Worm (Caenorhabditis elegans) whole organism, L4 larva: ENCODE data around the gene tiar-1.

Source experiments
- T26A8.4 ChIP-seq: fragments of 200-800 bp; sonication (Bioruptor generic); IDR thresholded peaks from 2 replicates; pipeline ENCODE4 v1.3.6; 2022; ENCODE audit warnings: missing genetic modification characterization, missing compliant biosample characterization
- Y105C5A.15 ChIP-seq: fragments of 200-800 bp; sonication (Bioruptor generic); IDR thresholded peaks from 2 replicates; pipeline ENCODE4 v1.3.6; 2022; ENCODE audit warnings: missing genetic modification characterization, missing compliant biosample characterization
- Y5F2A.4 ChIP-seq: fragments of 200-800 bp; sonication (Bioruptor generic); optimal IDR thresholded peaks from 2 replicates; lab custom pipeline; 2018; ENCODE audit warnings: mild to moderate bottlenecking, missing genetic modification characterization, missing compliant biosample characterization
- Y75B8A.6 ChIP-seq: fragments of 200-800 bp; sonication (Bioruptor generic); IDR thresholded peaks from 2 replicates; pipeline ENCODE4 v1.3.6; 2022; ENCODE audit warnings: missing genetic modification reagents, missing genetic modification characterization, missing compliant biosample characterization
- aha-1 ChIP-seq: fragments of 150-350 bp; peaks from one replicate; lab custom pipeline; 2014; ENCODE audit warnings: missing biosample characterization, missing genetic modification characterization
- attf-4 ChIP-seq: sonication (generic microtip); optimal IDR thresholded peaks from 3 replicates; lab custom pipeline; 2017; ENCODE audit warnings: missing biosample characterization, missing genetic modification characterization
- ceh-28 ChIP-seq: fragments of 150-350 bp; optimal IDR thresholded peaks from 2 replicates; lab custom pipeline; 2014; ENCODE audit warnings: missing biosample characterization, missing genetic modification reagents, missing genetic modification characterization
- ceh-32 ChIP-seq: sonication (generic microtip); optimal IDR thresholded peaks from 2 replicates; lab custom pipeline; 2016; ENCODE audit warnings: mild to moderate bottlenecking, missing genetic modification characterization, missing compliant biosample characterization; ENCODE audit not compliant: poor library complexity
- ceh-82 ChIP-seq: sonication (generic microtip); optimal IDR thresholded peaks from 2 replicates; lab custom pipeline; 2017; ENCODE audit warnings: missing biosample characterization, missing genetic modification characterization
- cey-2 ChIP-seq: sonication (generic microtip); optimal IDR thresholded peaks from 3 replicates; lab custom pipeline; 2017; ENCODE audit warnings: missing genetic modification characterization, mild to moderate bottlenecking, missing compliant biosample characterization, antibody characterized with exemption, borderline replicate concordance; ENCODE audit not compliant: insufficient read depth
- ctbp-1 ChIP-seq: fragments of 200-800 bp; sonication (Bioruptor generic); IDR thresholded peaks from 2 replicates; pipeline ENCODE4 v1.3.6; 2022; ENCODE audit warnings: missing genetic modification reagents, missing genetic modification characterization, missing compliant biosample characterization
- dmd-6 ChIP-seq: fragments of 200-800 bp; sonication (Bioruptor generic); IDR thresholded peaks from 2 replicates; pipeline ENCODE4 v1.3.6; 2022; ENCODE audit warnings: missing genetic modification reagents, missing genetic modification characterization, missing compliant biosample characterization
- dmd-8 ChIP-seq: fragments of 200-800 bp; sonication (Bioruptor generic); IDR thresholded peaks from 2 replicates; pipeline ENCODE4 v1.3.6; 2022; ENCODE audit warnings: missing genetic modification characterization, missing compliant biosample characterization
- dpl-1 ChIP-seq: fragments of 150-350 bp; optimal IDR thresholded peaks from 2 replicates; lab custom pipeline; 2014; ENCODE audit warnings: missing biosample characterization, missing genetic modification reagents, missing genetic modification characterization
- duxl-1 ChIP-seq: sonication (generic microtip); optimal IDR thresholded peaks from 2 replicates; lab custom pipeline; 2016; ENCODE audit warnings: mild to moderate bottlenecking, missing genetic modification characterization, moderate library complexity, missing compliant biosample characterization; ENCODE audit not compliant: poor library complexity
- dve-1 ChIP-seq: sonication (generic microtip); optimal IDR thresholded peaks from 2 replicates; lab custom pipeline; 2017; ENCODE audit warnings: antibody characterized with exemption, mild to moderate bottlenecking, missing genetic modification characterization, missing compliant biosample characterization; ENCODE audit not compliant: insufficient read depth
- egl-43 ChIP-seq: fragments of 200-800 bp; sonication (Bioruptor generic); IDR thresholded peaks from 2 replicates; pipeline ENCODE4 v1.3.6; 2022; ENCODE audit warnings: missing genetic modification reagents, missing genetic modification characterization, missing compliant biosample characterization
- hif-1 ChIP-seq, 2 experiments: sonication (generic microtip); optimal IDR thresholded peaks; 2 replicates each; lab custom pipeline; 2016 to 2017; ENCODE audit warnings: missing compliant biosample characterization in 2 of 2, missing genetic modification characterization in 2 of 2, missing genetic modification reagents in 2 of 2, missing genotype in 2 of 2, mild to moderate bottlenecking in 1 of 2
- hlh-11 ChIP-seq: fragments of 200-800 bp; sonication (Bioruptor generic); optimal IDR thresholded peaks from 2 replicates; lab custom pipeline; 2018; ENCODE audit warnings: mild to moderate bottlenecking, missing genetic modification characterization, missing compliant biosample characterization
- hmg-1.1 ChIP-seq: fragments of 200-800 bp; sonication (Bioruptor generic); IDR thresholded peaks from 2 replicates; pipeline ENCODE4 v1.3.6; 2022; ENCODE audit warnings: missing genetic modification reagents, missing genetic modification characterization, missing compliant biosample characterization
- lin-1 ChIP-seq: fragments of 200-800 bp; sonication (Bioruptor generic); IDR thresholded peaks from 2 replicates; pipeline ENCODE4 v1.3.6; 2022; ENCODE audit warnings: missing genetic modification reagents, missing genetic modification characterization, missing compliant biosample characterization
- lin-15B ChIP-seq: fragments of 150-350 bp; sonication (generic microtip); optimal IDR thresholded peaks from 3 replicates; lab custom pipeline; 2014; ENCODE audit warnings: missing biosample characterization, missing genetic modification characterization
- lin-39 ChIP-seq: fragments of 150-350 bp; optimal IDR thresholded peaks from 2 replicates; lab custom pipeline; 2014; ENCODE audit warnings: missing biosample characterization, missing genetic modification reagents, missing genetic modification characterization
- madf-5 ChIP-seq, 2 experiments: fragments of 200-800 bp; sonication (Bioruptor generic); IDR thresholded peaks; 2 replicates each; pipeline ENCODE4 v1.3.6; 2022; ENCODE audit warnings: missing compliant biosample characterization in 2 of 2, missing genetic modification characterization in 2 of 2
- madf-9 ChIP-seq: fragments of 200-800 bp; sonication (Bioruptor generic); conservative IDR thresholded peaks from 2 replicates; pipeline ENCODE4 v1.3.6; 2022; ENCODE audit warnings: missing genetic modification reagents, missing genetic modification characterization, missing compliant biosample characterization
- mdl-1 ChIP-seq, 2 experiments: fragments of 150-350 bp in 1 of 2; sonication (generic microtip) in 1 of 2; optimal IDR thresholded peaks; 2 replicates each; lab custom pipeline; 2014 to 2017; ENCODE audit warnings: missing biosample characterization in 2 of 2, missing genetic modification characterization in 2 of 2
- mep-1 ChIP-seq: fragments of 150-350 bp; sonication (generic microtip); optimal IDR thresholded peaks from 3 replicates; lab custom pipeline; 2014; ENCODE audit warnings: missing biosample characterization, missing genetic modification characterization
- mes-2 ChIP-seq: sonication (generic microtip); optimal IDR thresholded peaks from 2 replicates; lab custom pipeline; 2016; ENCODE audit warnings: missing genotype, mild to moderate bottlenecking, missing genetic modification characterization, missing compliant biosample characterization; ENCODE audit not compliant: poor library complexity, severe bottlenecking
- nhr-10 ChIP-seq: fragments of 150-350 bp; optimal IDR thresholded peaks from 2 replicates; lab custom pipeline; 2014; ENCODE audit warnings: missing biosample characterization, missing genetic modification characterization
- nhr-11 ChIP-seq: fragments of 150-350 bp; optimal IDR thresholded peaks from 2 replicates; lab custom pipeline; 2014; ENCODE audit warnings: missing biosample characterization, missing genetic modification characterization
- nhr-111 ChIP-seq: fragments of 200-800 bp; sonication (Bioruptor generic); optimal IDR thresholded peaks from 2 replicates; lab custom pipeline; 2018; ENCODE audit warnings: mild to moderate bottlenecking, missing genetic modification characterization, missing compliant biosample characterization
- nhr-41 ChIP-seq: fragments of 200-800 bp; sonication (Bioruptor generic); IDR thresholded peaks from 2 replicates; pipeline ENCODE4 v1.3.6; 2022; ENCODE audit warnings: missing genetic modification reagents, missing genetic modification characterization, missing compliant biosample characterization
- nhr-48 ChIP-seq: sonication (generic microtip); optimal IDR thresholded peaks from 2 replicates; lab custom pipeline; 2016; ENCODE audit warnings: mild to moderate bottlenecking, missing genetic modification characterization, missing compliant biosample characterization
- nhr-6 ChIP-seq: fragments of 150-350 bp; optimal IDR thresholded peaks from 2 replicates; lab custom pipeline; 2014; ENCODE audit warnings: missing biosample characterization, missing genetic modification characterization
- sdz-12 ChIP-seq: fragments of 200-800 bp; sonication (Bioruptor generic); optimal IDR thresholded peaks from 2 replicates; lab custom pipeline; 2018; ENCODE audit warnings: mild to moderate bottlenecking, missing genetic modification characterization, missing compliant biosample characterization
- set-16 ChIP-seq: fragments of 200-800 bp; sonication (Bioruptor generic); IDR thresholded peaks from 2 replicates; pipeline ENCODE4 v1.3.6; 2022; ENCODE audit warnings: missing genetic modification reagents, missing genetic modification characterization, missing compliant biosample characterization
- skn-1 ChIP-seq: fragments of 150-350 bp; optimal IDR thresholded peaks from 2 replicates; lab custom pipeline; 2014; ENCODE audit warnings: missing biosample characterization, missing genetic modification characterization
- snpc-1.2 ChIP-seq: fragments of 200-800 bp; sonication (Bioruptor generic); IDR thresholded peaks from 2 replicates; pipeline ENCODE4 v1.3.6; 2022; ENCODE audit warnings: missing genetic modification reagents, missing genetic modification characterization, missing compliant biosample characterization
- spr-3 ChIP-seq: fragments of 200-800 bp; sonication (Bioruptor generic); optimal IDR thresholded peaks from 2 replicates; lab custom pipeline; 2018; ENCODE audit warnings: mild to moderate bottlenecking, missing genetic modification characterization, missing compliant biosample characterization
- tag-97 ChIP-seq: fragments of 200-800 bp; sonication (Bioruptor generic); IDR thresholded peaks from 2 replicates; pipeline ENCODE4 v1.3.6; 2022; ENCODE audit warnings: missing genetic modification characterization, missing compliant biosample characterization
- tra-1 ChIP-seq: fragments of 200-800 bp; sonication (Bioruptor generic); IDR thresholded peaks from 2 replicates; pipeline ENCODE4 v1.3.6; 2022; ENCODE audit warnings: missing genetic modification reagents, missing genetic modification characterization, missing compliant biosample characterization
- unc-39 ChIP-seq: sonication (generic microtip); optimal IDR thresholded peaks from 2 replicates; lab custom pipeline; 2017; ENCODE audit warnings: missing biosample characterization, missing genetic modification characterization
- unc-62 ChIP-seq, 3 experiments: fragments of 150-350 bp in 1 of 3; sonication (generic microtip); optimal IDR thresholded peaks in 2 of 3; peaks in 1 of 3; 1 replicate in 1 of 3; 2 replicates in 2 of 3; lab custom pipeline; 2014 to 2017; ENCODE audit warnings: missing biosample characterization in 3 of 3, missing genetic modification characterization in 3 of 3, missing genetic modification reagents in 3 of 3, missing genotype in 1 of 3
- zag-1 ChIP-seq: fragments of 150-350 bp; optimal IDR thresholded peaks from 2 replicates; lab custom pipeline; 2014; ENCODE audit warnings: missing biosample characterization, missing genetic modification characterization
- zfp-2 ChIP-seq: sonication (generic microtip); optimal IDR thresholded peaks from 2 replicates; lab custom pipeline; 2016; ENCODE audit warnings: mild to moderate bottlenecking, missing genetic modification characterization, missing compliant biosample characterization

tiar-1 gene

ce11 chrII:5704479-5704878 lies 10.1 kb downstream of the tiar-1 start (continued):
- TF ChIP-seq nhr-41 (GFP tag; lab: Robert Waterston, UW): no peak
- no peak for TF ChIP-seq unc-62 (GFP tag; optimal IDR thresholded peaks at IDR 0.05 in 1 of 2; lab: Kevin White, UChicago)
- no peak for TF ChIP-seq unc-62 (tag; optimal IDR thresholded peaks at IDR 0.05; lab: Kevin White, UChicago)
- no peak for TF ChIP-seq aha-1
- no peak for TF ChIP-seq lin-1 (GFP tag; lab: Robert Waterston, UW)

- no peak for TF ChIP-seq dmd-8 (GFP tag; lab: Robert Waterston, UW)
- no peak for TF ChIP-seq nhr-111 (GFP tag; lab: Kevin White, UChicago)
- no peak for TF ChIP-seq madf-9
- TF ChIP-seq dve-1: peak; percentile 0
- no peak for TF ChIP-seq egl-43 (GFP tag; lab: Robert Waterston, UW)
- TF ChIP-seq zag-1 (tag; lab: Kevin White, UChicago): no peak
- TF ChIP-seq nhr-6 (tag; lab: Kevin White, UChicago): no peak
- TF ChIP-seq nhr-48: peak; percentile 59
- no peak for TF ChIP-seq skn-1 (tag; lab: Kevin White, UChicago)
- peak; percentile 2 for TF ChIP-seq mes-2 (tag; lab: Kevin White, UChicago)
- TF ChIP-seq spr-3 (GFP tag; lab: Kevin White, UChicago): no peak
- TF ChIP-seq dpl-1: peak; percentile 3
- no peak for TF ChIP-seq nhr-10 (tag; lab: Kevin White, UChicago)
- no peak for TF ChIP-seq set-16 (GFP tag; lab: Robert Waterston, UW)
- TF ChIP-seq lin-15B (tag; lab: Kevin White, UChicago): no peak
- peak; percentile 14 for TF ChIP-seq hlh-11 (tag; lab: Kevin White, UChicago)
- TF ChIP-seq ceh-82 (tag; lab: Kevin White, UChicago): no peak
- peak in 1 of 2 experiments; percentile 38 for TF ChIP-seq mdl-1 (tag; optimal IDR thresholded peaks at IDR 0.05; lab: Kevin White, UChicago)
- TF ChIP-seq unc-62 (GFP tag; optimal IDR thresholded peaks at IDR 0.05 in 1 of 2; lab: Kevin White, UChicago): peak in 1 of 2 experiments; percentile 44
- no peak for TF ChIP-seq unc-62 (tag; optimal IDR thresholded peaks at IDR 0.05; lab: Kevin White, UChicago)
- no peak for TF ChIP-seq hmg-1.1 (GFP tag; lab: Robert Waterston, UW)
Measured at ce11 chrII:5702611-5703192, 11.9 kb downstream of the tiar-1 start.

DNA sequence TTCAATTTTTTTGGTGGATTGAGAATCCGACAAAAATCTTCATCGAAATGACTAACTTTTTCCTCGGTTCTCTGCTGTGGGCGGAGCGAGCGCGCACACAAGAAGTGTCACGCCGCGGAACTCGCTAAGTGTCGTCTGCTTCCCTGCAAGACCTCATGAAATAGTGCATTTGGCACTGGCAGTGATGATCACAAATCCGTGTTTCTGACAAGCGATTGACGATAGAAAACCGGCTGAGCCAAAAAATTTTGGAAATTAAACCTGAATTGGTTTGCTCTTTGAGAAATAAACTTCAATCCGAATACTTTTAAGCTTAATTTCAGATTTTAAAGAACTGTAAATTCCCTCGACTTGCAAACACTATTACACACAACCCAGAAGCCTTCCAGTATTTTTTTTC lies 13.1 kb downstream of the tiar-1 start:
- TF ChIP-seq tra-1 (GFP tag; lab: Robert Waterston, UW) (no peak), zfp-2 (tag; lab: Kevin White, UChicago) (no peak), nhr-11 (peak; percentile 0), sdz-12 (no peak), cey-2 (tag; lab: Kevin White, UChicago) (no peak), unc-39 (tag; lab: Kevin White, UChicago) (no peak), mep-1 (tag; lab: Kevin White, UChicago) (peak; percentile 56), spr-3 (GFP tag; lab: Kevin White, UChicago) (peak; percentile 30), T26A8.4 (GFP tag; lab: Robert Waterston, UW) (peak; percentile 78), unc-62 (GFP tag; optimal IDR thresholded peaks at IDR 0.05 in 1 of 2; lab: Kevin White, UChicago) (peak in 1 of 2 experiments; percentile 59), unc-62 (tag; optimal IDR thresholded peaks at IDR 0.05; lab: Kevin White, UChicago) (no peak), attf-4 (tag; lab: Kevin White, UChicago) (no peak), duxl-1 (tag; lab: Kevin White, UChicago) (peak; percentile 76), dve-1 (peak; percentile 87), mes-2 (tag; lab: Kevin White, UChicago) (peak; percentile 77), Y75B8A.6 (no peak), ctbp-1 (0 out of 2 replicates have a peak, but pooled peaks have one; percentile 53), tag-97 (GFP tag; lab: Robert Waterston, UW) (no peak), Y5F2A.4 (GFP tag; lab: Kevin White, UChicago) (no peak), set-16 (GFP tag; lab: Robert Waterston, UW) (no peak), lin-39 (tag; lab: Kevin White, UChicago) (no peak), ceh-32 (tag; lab: Kevin White, UChicago) (no peak), Y105C5A.15 (no peak), ceh-28 (no peak), madf-5 (GFP tag; IDR thresholded peaks at IDR 0.05; lab: Robert Waterston, UW) (no peak), dmd-6 (GFP tag; lab: Robert Waterston, UW) (peak; percentile 43), nhr-10 (tag; lab: Kevin White, UChicago) (no peak), snpc-1.2 (GFP tag; lab: Robert Waterston, UW) (no peak; the same call in 1 of the 2 replicates), hif-1 (tag; optimal IDR thresholded peaks at IDR 0.05; lab: Kevin White, UChicago) (no peak)
